Fruit fly (Drosophila melanogaster) whole organism, embryonic: ENCODE results near the gene CG33947.

Experiments used
- B-H2 ChIP-seq: fragments of 200-800 bp; sonication (Bioruptor generic); optimal IDR thresholded peaks from 2 replicates; lab custom pipeline; 2018; ENCODE audit warnings: missing biosample characterization, mild to moderate bottlenecking, missing genetic modification characterization
- Blimp-1 ChIP-seq: fragments of 200-800 bp; sonication (Bioruptor generic); optimal IDR thresholded peaks from 3 replicates; lab custom pipeline; 2018; ENCODE audit warnings: missing biosample characterization, missing genetic modification characterization, mild to moderate bottlenecking, moderate library complexity, missing genetic modification reagents
- BtbVII ChIP-seq: fragments of 200-800 bp; sonication (Bioruptor generic); optimal IDR thresholded peaks from 3 replicates; lab custom pipeline; 2017; ENCODE audit warnings: missing biosample characterization, mild to moderate bottlenecking, missing genetic modification characterization
- C15 ChIP-seq: fragments of 200-800 bp; sonication (Bioruptor generic); IDR thresholded peaks from 3 replicates; pipeline ENCODE4 v1.3.6; 2022; ENCODE audit warnings: missing biosample characterization, missing genetic modification characterization
- CG1024 ChIP-seq: fragments of 200-800 bp; sonication (Bioruptor generic); IDR thresholded peaks from 2 replicates; pipeline ENCODE4 v1.3.6; 2022; ENCODE audit warnings: missing biosample characterization, missing genetic modification characterization
- CG10267 ChIP-seq: fragments of 200-800 bp; sonication (Bioruptor generic); optimal IDR thresholded peaks from 2 replicates; lab custom pipeline; 2018; ENCODE audit warnings: missing biosample characterization, mild to moderate bottlenecking, missing genetic modification characterization, moderate library complexity
- CG10366 ChIP-seq: fragments of 200-800 bp; sonication (Bioruptor generic); IDR thresholded peaks from 2 replicates; pipeline ENCODE4 v1.3.6; 2022; ENCODE audit warnings: missing biosample characterization, missing genetic modification characterization
- CG12104 ChIP-seq: fragments of 200-800 bp; sonication (Bioruptor generic); optimal IDR thresholded peaks from 3 replicates; lab custom pipeline; 2016; ENCODE audit warnings: missing biosample characterization, missing genetic modification characterization
- CG1529 ChIP-seq: fragments of 200-800 bp; sonication (Bioruptor generic); optimal IDR thresholded peaks from 3 replicates; lab custom pipeline; 2018; ENCODE audit warnings: missing biosample characterization, missing genetic modification characterization
- CG15514 ChIP-seq: fragments of 200-800 bp; sonication (Bioruptor generic); optimal IDR thresholded peaks from 3 replicates; lab custom pipeline; 2017; ENCODE audit warnings: missing biosample characterization, missing genetic modification characterization, mild to moderate bottlenecking, moderate library complexity, missing genetic modification reagents
- CG17359 ChIP-seq: fragments of 200-800 bp; sonication (Bioruptor generic); optimal IDR thresholded peaks from 3 replicates; lab custom pipeline; 2018; ENCODE audit warnings: missing biosample characterization, mild to moderate bottlenecking, missing genetic modification characterization, moderate library complexity
- CG17612 ChIP-seq: fragments of 200-800 bp; sonication (Bioruptor generic); IDR thresholded peaks from 2 replicates; pipeline ENCODE4 v1.3.6; 2022; ENCODE audit warnings: missing biosample characterization, missing genetic modification characterization
- CG17802 ChIP-seq: fragments of 200-800 bp; sonication (Bioruptor generic); optimal IDR thresholded peaks from 2 replicates; lab custom pipeline; 2018; ENCODE audit warnings: missing biosample characterization, mild to moderate bottlenecking, missing genetic modification characterization, moderate library complexity
- CG2678 ChIP-seq: fragments of 200-800 bp; sonication (Bioruptor generic); optimal IDR thresholded peaks from 3 replicates; lab custom pipeline; 2019; ENCODE audit warnings: missing biosample characterization, mild to moderate bottlenecking, missing genetic modification characterization, moderate library complexity
- CG2875 ChIP-seq: fragments of 200-800 bp; sonication (Bioruptor generic); optimal IDR thresholded peaks from 2 replicates; lab custom pipeline; 2017; ENCODE audit warnings: missing biosample characterization, mild to moderate bottlenecking, missing genetic modification characterization, missing genetic modification reagents
- CG30403 ChIP-seq: fragments of 200-800 bp; sonication (Bioruptor generic); optimal IDR thresholded peaks from 3 replicates; lab custom pipeline; 2016; ENCODE audit warnings: missing biosample characterization, missing genetic modification characterization
- CG30431 ChIP-seq: fragments of 200-800 bp; sonication (Bioruptor generic); optimal IDR thresholded peaks from 2 replicates; lab custom pipeline; 2017; ENCODE audit warnings: missing biosample characterization, missing genetic modification characterization
- CG3065 ChIP-seq: fragments of 200-800 bp; sonication (Bioruptor generic); optimal IDR thresholded peaks from 2 replicates; lab custom pipeline; 2016; ENCODE audit warnings: missing biosample characterization, missing genetic modification characterization
- CG33557 ChIP-seq: fragments of 200-800 bp; sonication (Bioruptor generic); optimal IDR thresholded peaks from 2 replicates; lab custom pipeline; 2019; ENCODE audit warnings: missing biosample characterization, mild to moderate bottlenecking, missing genetic modification characterization, moderate library complexity
- CG9797 ChIP-seq: fragments of 200-800 bp; sonication (Bioruptor generic); optimal IDR thresholded peaks from 3 replicates; lab custom pipeline; 2018; ENCODE audit warnings: missing biosample characterization, mild to moderate bottlenecking, missing genetic modification characterization
- CkIIα-i1 ChIP-seq: fragments of 200-800 bp; sonication (Bioruptor generic); IDR thresholded peaks from 2 replicates; pipeline ENCODE4 v1.3.6; 2022; ENCODE audit warnings: missing biosample characterization, missing genetic modification characterization
- Dbx ChIP-seq: fragments of 200-800 bp; sonication (Bioruptor generic); IDR thresholded peaks from 3 replicates; pipeline ENCODE4 v1.3.6; 2022; ENCODE audit warnings: missing biosample characterization, missing genetic modification characterization
- Dip2 ChIP-seq: fragments of 200-800 bp; sonication (Bioruptor generic); IDR thresholded peaks from 2 replicates; pipeline ENCODE4 v1.3.6; 2022; ENCODE audit warnings: missing biosample characterization, missing genetic modification characterization
- Dp ChIP-seq: fragments of 200-800 bp; sonication (Bioruptor generic); optimal IDR thresholded peaks from 2 replicates; lab custom pipeline; 2018; ENCODE audit warnings: missing biosample characterization, mild to moderate bottlenecking, missing genetic modification characterization, moderate library complexity
- Ets65A ChIP-seq: fragments of 200-800 bp; sonication (Bioruptor generic); peaks from one replicate; lab custom pipeline; 2016; ENCODE audit warnings: missing biosample characterization, missing genetic modification characterization
- NC2α ChIP-seq: fragments of 200-800 bp; sonication (Bioruptor generic); optimal IDR thresholded peaks from 2 replicates; lab custom pipeline; 2016; ENCODE audit warnings: missing biosample characterization, missing genetic modification characterization
- Pdp1 ChIP-seq, 2 experiments: fragments of 200-800 bp; sonication (Bioruptor generic); optimal IDR thresholded peaks; 3 replicates each; lab custom pipeline; 2016; ENCODE audit warnings: missing biosample characterization in 2 of 2, missing genetic modification characterization in 2 of 2, mild to moderate bottlenecking in 1 of 2, moderate library complexity in 1 of 2
- Sin3A ChIP-seq: fragments of >200 bp; optimal IDR thresholded peaks from 2 replicates; lab custom pipeline; 2018
- Spps ChIP-seq: fragments of 200-800 bp; sonication (Bioruptor generic); optimal IDR thresholded peaks from 2 replicates; lab custom pipeline; 2018; ENCODE audit warnings: missing biosample characterization, mild to moderate bottlenecking, missing genetic modification characterization
- Xbp1 ChIP-seq: fragments of 200-800 bp; sonication (Bioruptor generic); optimal IDR thresholded peaks from 3 replicates; lab custom pipeline; 2016; ENCODE audit warnings: missing biosample characterization, mild to moderate bottlenecking, missing genetic modification characterization
- aop ChIP-seq: fragments of 200-800 bp; sonication (Bioruptor generic); IDR thresholded peaks from 2 replicates; pipeline ENCODE4 v1.3.6; 2022; ENCODE audit warnings: missing biosample characterization, missing genetic modification characterization
- bigmax ChIP-seq: fragments of 200-800 bp; sonication (Bioruptor generic); optimal IDR thresholded peaks from 2 replicates; lab custom pipeline; 2018; ENCODE audit warnings: missing biosample characterization, mild to moderate bottlenecking, missing genetic modification characterization
- bowl ChIP-seq: fragments of 200-800 bp; sonication (Bioruptor generic); IDR thresholded peaks from 2 replicates; pipeline ENCODE4 v1.3.6; 2022; ENCODE audit warnings: missing biosample characterization, missing genetic modification characterization
- croc ChIP-seq: fragments of 200-800 bp; sonication (Bioruptor generic); conservative IDR thresholded peaks from 3 replicates; pipeline ENCODE4 v1.3.6; 2022; ENCODE audit warnings: missing biosample characterization, missing genetic modification characterization
- emc ChIP-seq: fragments of 200-800 bp; sonication (Bioruptor generic); optimal IDR thresholded peaks from 2 replicates; lab custom pipeline; 2016; ENCODE audit warnings: missing biosample characterization, missing genetic modification characterization
- ewg ChIP-seq: fragments of 200-800 bp; sonication (Bioruptor generic); optimal IDR thresholded peaks from 3 replicates; lab custom pipeline; 2017; ENCODE audit warnings: mild to moderate bottlenecking, missing biosample characterization, missing genetic modification reagents, missing genetic modification characterization
- lov ChIP-seq, 2 experiments: fragments of 200-800 bp in 1 of 2; fragments of >200 bp in 1 of 2; sonication (Bioruptor generic) in 1 of 2; IDR thresholded peaks in 1 of 2; optimal IDR thresholded peaks in 1 of 2; 2 replicates in 1 of 2; 3 replicates in 1 of 2; pipeline versions ENCODE4 v1.3.6 to Lab custom; 2017 to 2022; ENCODE audit warnings: missing biosample characterization in 1 of 2, missing genetic modification characterization in 1 of 2
- luna ChIP-seq: fragments of 200-800 bp; sonication (Bioruptor generic); optimal IDR thresholded peaks from 2 replicates; lab custom pipeline; 2016; ENCODE audit warnings: missing biosample characterization, missing genetic modification characterization
- mam ChIP-seq: fragments of 200-800 bp; sonication (Bioruptor generic); optimal IDR thresholded peaks from 3 replicates; lab custom pipeline; 2016; ENCODE audit warnings: missing biosample characterization, missing genetic modification characterization
- org-1 ChIP-seq: fragments of 200-800 bp; sonication (Bioruptor generic); optimal IDR thresholded peaks from 2 replicates; lab custom pipeline; 2017; ENCODE audit warnings: missing biosample characterization, missing genetic modification characterization
- pan ChIP-seq, 4 experiments: fragments of >200 bp in 3 of 4; fragments of 200-800 bp in 1 of 4; sonication (Bioruptor generic) in 1 of 4; optimal IDR thresholded peaks in 3 of 4; IDR thresholded peaks in 1 of 4; 2 replicates each; pipeline versions ENCODE4 v1.3.6 to Lab custom; 2017 to 2022; ENCODE audit warnings: missing biosample characterization in 2 of 4, missing genetic modification characterization in 2 of 4, mixed read lengths in 1 of 4
- pfk ChIP-seq: fragments of 200-800 bp; sonication (Bioruptor generic); optimal IDR thresholded peaks from 2 replicates; lab custom pipeline; 2018; ENCODE audit warnings: missing biosample characterization, mild to moderate bottlenecking, missing genetic modification characterization, moderate library complexity
- pnt ChIP-seq: fragments of 200-800 bp; sonication (Bioruptor generic); optimal IDR thresholded peaks from 3 replicates; lab custom pipeline; 2016; ENCODE audit warnings: missing biosample characterization, missing genetic modification characterization
- pzg ChIP-seq: fragments of 200-800 bp; sonication (Bioruptor generic); optimal IDR thresholded peaks from 3 replicates; lab custom pipeline; 2018; ENCODE audit warnings: missing biosample characterization, mild to moderate bottlenecking, missing genetic modification characterization, moderate library complexity
- sna ChIP-seq: fragments of 200-800 bp; sonication (Bioruptor generic); IDR thresholded peaks from 2 replicates; pipeline ENCODE4 v1.3.6; 2022; ENCODE audit warnings: missing biosample characterization, missing genetic modification characterization; ENCODE audit not compliant: partially characterized antibody
- stwl ChIP-seq: fragments of 200-800 bp; sonication (Bioruptor generic); optimal IDR thresholded peaks from 3 replicates; lab custom pipeline; 2018; ENCODE audit warnings: missing biosample characterization, mild to moderate bottlenecking, missing genetic modification characterization, moderate library complexity
- tgo ChIP-seq: fragments of 200-800 bp; sonication (Bioruptor generic); IDR thresholded peaks from 3 replicates; pipeline ENCODE4 v1.3.6; 2022; ENCODE audit warnings: missing biosample characterization, missing genetic modification characterization
- tio ChIP-seq: fragments of 200-800 bp; sonication (Bioruptor generic); optimal IDR thresholded peaks from 2 replicates; lab custom pipeline; 2017; ENCODE audit warnings: missing biosample characterization, missing genetic modification characterization, inconsistent platforms
- trem ChIP-seq: fragments of 200-800 bp; optimal IDR thresholded peaks from 3 replicates; lab custom pipeline; 2019; ENCODE audit warnings: missing biosample characterization, mild to moderate bottlenecking, missing genetic modification characterization, moderate library complexity

Gene CG33947

dm6 chr3L:11107935-11108334 lies 11.6 kb downstream of the CG33947 start, which contains the start of gene CG12522:
TSS of gene CG12522 (plus strand) at chr3L:11108235.
- TF ChIP-seq aop (GFP tag; lab: Robert Waterston, UW) = no peak

dm6 chr3L:11109454-11109853 lies 13.2 kb downstream of the CG33947 start, which contains the start of the genes CG34012 and emei:
TSS of gene CG34012 (minus strand) at chr3L:11109505.
TSS of gene emei (plus strand) at chr3L:11109690.
- TF ChIP-seq Spps (tag; lab: Kevin White, UChicago) = no peak
- TF ChIP-seq org-1 = no peak
- TF ChIP-seq Blimp-1 (GFP tag; lab: Kevin White, UChicago) = no peak
- no peak for TF ChIP-seq Ets65A (GFP tag; lab: Kevin White, UChicago)
- TF ChIP-seq CG10366 = no peak
- TF ChIP-seq lov (optimal IDR thresholded peaks at IDR 0.05; lab: Kevin White, UChicago) = no peak
- TF ChIP-seq lov (GFP tag; IDR thresholded peaks at IDR 0.05; lab: Robert Waterston, UW) = no peak
- TF ChIP-seq croc (GFP tag; lab: Robert Waterston, UW) = no peak
- peak; percentile 26 for TF ChIP-seq stwl (tag; lab: Kevin White, UChicago)
- TF ChIP-seq CG3065 (GFP tag; lab: Kevin White, UChicago) = no peak
- no peak for TF ChIP-seq CG17359 (tag; lab: Kevin White, UChicago)
- TF ChIP-seq BtbVII (GFP tag; lab: Kevin White, UChicago) = no peak
- TF ChIP-seq Pdp1 (GFP tag; optimal IDR thresholded peaks at IDR 0.05; lab: Kevin White, UChicago) = peak in 1 of 2 experiments; percentile 6
- TF ChIP-seq mam (GFP tag; lab: Kevin White, UChicago) = no peak
- no peak for TF ChIP-seq CG33557 (GFP tag; lab: Kevin White, UChicago)
- peak; percentile 80 for TF ChIP-seq Dp
- TF ChIP-seq sna (GFP tag; lab: Robert Waterston, UW) = 0 out of 2 replicates have a peak, but pooled peaks have one; percentile 30
- peak; percentile 79 for TF ChIP-seq CG15514 (GFP tag; lab: Kevin White, UChicago)
- peak; percentile 10 for TF ChIP-seq CG10267 (tag; lab: Kevin White, UChicago)
- TF ChIP-seq bigmax (GFP tag; lab: Kevin White, UChicago) = peak; percentile 82
- no peak for TF ChIP-seq B-H2 (GFP tag; lab: Kevin White, UChicago)
- TF ChIP-seq CG9797 (GFP tag; lab: Kevin White, UChicago) = peak; percentile 47
- TF ChIP-seq CG17802 (tag; lab: Kevin White, UChicago) = no peak
- no peak for TF ChIP-seq Dip2 (GFP tag; lab: Robert Waterston, UW)
- TF ChIP-seq Dbx (GFP tag; lab: Robert Waterston, UW) = no peak
- TF ChIP-seq bowl (GFP tag; lab: Robert Waterston, UW) = no peak
- no peak for TF ChIP-seq luna (GFP tag; lab: Kevin White, UChicago)
- TF ChIP-seq pan (optimal IDR thresholded peaks at IDR 0.05; lab: Kevin White, UChicago) = no peak
- TF ChIP-seq pan (GFP tag; optimal IDR thresholded peaks at IDR 0.05 in 1 of 2, IDR thresholded peaks at IDR 0.05 in 1 of 2) = no peak
- no peak for TF ChIP-seq CG2875 (GFP tag; lab: Kevin White, UChicago)
- TF ChIP-seq pnt (GFP tag; lab: Kevin White, UChicago) = no peak
- TF ChIP-seq C15 (GFP tag; lab: Robert Waterston, UW) = no peak
- no peak for TF ChIP-seq pfk
- TF ChIP-seq tgo (GFP tag; lab: Robert Waterston, UW) = no peak
- TF ChIP-seq CG1024 (GFP tag; lab: Robert Waterston, UW) = no peak
- TF ChIP-seq CkIIα-i1 (GFP tag; lab: Robert Waterston, UW) = no peak
- TF ChIP-seq CG1529 = no peak
- no peak for TF ChIP-seq Xbp1 (GFP tag; lab: Kevin White, UChicago)
- TF ChIP-seq tio (GFP tag; lab: Kevin White, UChicago) = no peak
- TF ChIP-seq Sin3A (lab: Kevin White, UChicago) = peak; percentile 21
- no peak for TF ChIP-seq CG2678 (tag; lab: Kevin White, UChicago)
- TF ChIP-seq CG12104 = no peak
- TF ChIP-seq ewg (GFP tag; lab: Kevin White, UChicago) = no peak
- TF ChIP-seq CG30403 (GFP tag; lab: Kevin White, UChicago) = no peak
- no peak for TF ChIP-seq NC2α
- TF ChIP-seq trem = peak; percentile 10
- TF ChIP-seq emc (GFP tag; lab: Kevin White, UChicago) = no peak
- TF ChIP-seq pzg (GFP tag; lab: Kevin White, UChicago) = peak; percentile 43
- no peak for TF ChIP-seq CG30431 (GFP tag; lab: Kevin White, UChicago)
- no peak for TF ChIP-seq CG17612 (GFP tag; lab: Robert Waterston, UW)
